Worm (Caenorhabditis elegans) whole organism, L2 larva: ENCODE results near the gene grl-7.
"Not testable (repeated sequence)": the region's sequence is repeated elsewhere in the genome, so short reads cannot be mapped to it uniquely, and the experiment has no call there.

Experiments
- ama-1 ChIP-seq: fragments of 150-350 bp; optimal IDR thresholded peaks from 2 replicates; lab custom pipeline; 2018; ENCODE audit warnings: inconsistent platforms
- elt-3 ChIP-seq: sonication (generic microtip); optimal IDR thresholded peaks from 2 replicates; lab custom pipeline; 2017; ENCODE audit warnings: missing biosample characterization, missing genetic modification characterization
- lin-39 ChIP-seq: fragments of 150-350 bp; optimal IDR thresholded peaks from 2 replicates; lab custom pipeline; 2014; ENCODE audit warnings: missing biosample characterization, missing genetic modification reagents, missing genetic modification characterization
- nhr-23 ChIP-seq: fragments of 150-350 bp; optimal IDR thresholded peaks from 2 replicates; lab custom pipeline; 2014; ENCODE audit warnings: missing biosample characterization, missing genetic modification reagents, missing genetic modification characterization

ce11 chrV:11396134-11396533 is 49.3 kb upstream of the grl-7 start, which contains the start of gene nas-18:
- not testable (repeated sequence) for TF ChIP-seq lin-39 (tag; lab: Kevin White, UChicago); nhr-23 (tag; lab: Kevin White, UChicago); elt-3 (tag; lab: Kevin White, UChicago); ama-1 (lab: Kevin White, UChicago)
